Worm (Caenorhabditis elegans): Measurements from ENCODE around the gene dohh-1.

The dohh-1 gene

ce11 chrII:10537571-10537970 lies 42.2 kb upstream of the dohh-1 start, which contains the start of gene R166.2:
Gene R166.2 (minus strand): TSS chrII:10537671.
- TF ChIP-seq che-1 (tag; optimal IDR thresholded peaks at IDR 0.05) (no peak), T23F11.4 (GFP tag; optimal IDR thresholded peaks at IDR 0.05) (no peak), ahr-1 (tag; optimal IDR thresholded peaks at IDR 0.05) (no peak), ceh-24 (tag; optimal IDR thresholded peaks at IDR 0.05) (no peak), npax-4 (tag; optimal IDR thresholded peaks at IDR 0.05) (no peak), pha-4 (tag; optimal IDR thresholded peaks at IDR 0.05) (no peak), F13H6.1 (tag; optimal IDR thresholded peaks at IDR 0.05) (no peak), ceh-34 (tag; optimal IDR thresholded peaks at IDR 0.05) (no peak)

- no peak for TF ChIP-seq fax-1 (tag; optimal IDR thresholded peaks at IDR 0.05)
- TF ChIP-seq dve-1 (tag; optimal IDR thresholded peaks at IDR 0.05), result no peak
- no peak for TF ChIP-seq T23F11.4 (GFP tag; optimal IDR thresholded peaks at IDR 0.05)
- no peak for TF ChIP-seq fkh-10 (GFP tag; optimal IDR thresholded peaks at IDR 0.05)
- TF ChIP-seq gmeb-2 (tag; optimal IDR thresholded peaks at IDR 0.05), result no peak
- no peak for TF ChIP-seq che-1 (tag; optimal IDR thresholded peaks at IDR 0.05)
- TF ChIP-seq nfya-1 (tag; optimal IDR thresholded peaks at IDR 0.05), result no peak
- peak; percentile 83 for TF ChIP-seq ceh-31 (tag; optimal IDR thresholded peaks at IDR 0.05)
- no peak for TF ChIP-seq syd-9 (tag; optimal IDR thresholded peaks at IDR 0.05)
- no peak for TF ChIP-seq eyg-1 (tag; optimal IDR thresholded peaks at IDR 0.05)
- no peak for TF ChIP-seq nhr-11 (tag; optimal IDR thresholded peaks at IDR 0.05)
- TF ChIP-seq pat-9 (tag; optimal IDR thresholded peaks at IDR 0.05), result no peak
- peak; percentile 26 for TF ChIP-seq unc-86 (tag; optimal IDR thresholded peaks at IDR 0.05)
- TF ChIP-seq sox-4 (tag; optimal IDR thresholded peaks at IDR 0.05), result no peak
- TF ChIP-seq ets-4 (tag; optimal IDR thresholded peaks at IDR 0.05), result peak; percentile 53
- peak; percentile 85 for TF ChIP-seq ceh-2 (tag; optimal IDR thresholded peaks at IDR 0.05)
- no peak for TF ChIP-seq hlh-15 (tag; optimal IDR thresholded peaks at IDR 0.05)
- TF ChIP-seq ceh-30 (tag; optimal IDR thresholded peaks at IDR 0.05), result no peak
- TF ChIP-seq ahr-1 (tag; optimal IDR thresholded peaks at IDR 0.05), result no peak
- no peak for TF ChIP-seq ceh-48 (tag; optimal IDR thresholded peaks at IDR 0.05)
- TF ChIP-seq rnt-1 (tag; optimal IDR thresholded peaks at IDR 0.05), result no peak
- no peak for TF ChIP-seq sox-2 (GFP tag; IDR thresholded peaks at IDR 0.05)
- TF ChIP-seq hlh-8 (tag; optimal IDR thresholded peaks at IDR 0.05), result peak; percentile 26
- TF ChIP-seq elt-2 (tag; optimal IDR thresholded peaks at IDR 0.05), result peak; percentile 40
- TF ChIP-seq pag-3 (tag; optimal IDR thresholded peaks at IDR 0.05; ENCODE audit: borderline replicate concordance), result no peak
- TF ChIP-seq npax-4 (tag; optimal IDR thresholded peaks at IDR 0.05), result no peak
- no peak for TF ChIP-seq pha-2 (tag; optimal IDR thresholded peaks at IDR 0.05)
- no peak for TF ChIP-seq nhr-232 (tag; optimal IDR thresholded peaks at IDR 0.05)
- TF ChIP-seq fkh-6 (tag; optimal IDR thresholded peaks at IDR 0.05), result no peak
- no peak for TF ChIP-seq ceh-34 (tag; optimal IDR thresholded peaks at IDR 0.05)
- no peak for TF ChIP-seq hlh-6 (tag; optimal IDR thresholded peaks at IDR 0.05)
- no peak for TF ChIP-seq ceh-18 (tag; optimal IDR thresholded peaks at IDR 0.05)
- peak; percentile 4 for TF ChIP-seq ttx-3 (tag; optimal IDR thresholded peaks at IDR 0.05)
- no peak for TF ChIP-seq lin-11 (tag; optimal IDR thresholded peaks at IDR 0.05)
- TF ChIP-seq ama-1 (optimal IDR thresholded peaks at IDR 0.05), result no peak
- TF ChIP-seq lim-6 (tag; optimal IDR thresholded peaks at IDR 0.05), result peak; percentile 34
- no peak for TF ChIP-seq pqm-1 (tag; optimal IDR thresholded peaks at IDR 0.05)
- peak; percentile 12 for TF ChIP-seq ref-2 (tag; optimal IDR thresholded peaks at IDR 0.05)
- TF ChIP-seq unc-3 (GFP tag; conservative IDR thresholded peaks at IDR 0.05), result no peak
- TF ChIP-seq unc-3 (tag; optimal IDR thresholded peaks at IDR 0.05), result no peak
- no peak for TF ChIP-seq pax-1 (tag; optimal IDR thresholded peaks at IDR 0.05)
- no peak for TF ChIP-seq pros-1 (tag; optimal IDR thresholded peaks at IDR 0.05)
- TF ChIP-seq C38D4.7 (GFP tag; optimal IDR thresholded peaks at IDR 0.05), result no peak
- TF ChIP-seq elt-4 (tag; optimal IDR thresholded peaks at IDR 0.05), result no peak
- TF ChIP-seq tbx-2 (tag; optimal IDR thresholded peaks at IDR 0.05), result peak; percentile 83
- TF ChIP-seq sdc-2 (tag; optimal IDR thresholded peaks at IDR 0.05), result no peak
- TF ChIP-seq K09A11.1 (tag; optimal IDR thresholded peaks at IDR 0.05; ENCODE audit: insufficient read depth), result no peak
- TF ChIP-seq hlh-13 (GFP tag; optimal IDR thresholded peaks at IDR 0.05), result no peak
- no peak for TF ChIP-seq unc-55 (GFP tag; optimal IDR thresholded peaks at IDR 0.05)
Measured at ce11 chrII:10537988-10538387, 41.8 kb upstream of the dohh-1 start.

All from whole organism, late embryonic.